Fruit fly (Drosophila melanogaster) Kc167 (cell line): ENCODE results near the gene grn.

Experiments
- Sin3A ChIP-seq: fragments of >200 bp; optimal IDR thresholded peaks from 2 replicates; lab custom pipeline; 2018; ENCODE audit warnings: missing external identifiers
- h ChIP-seq: fragments of >200 bp; optimal IDR thresholded peaks from 3 replicates; lab custom pipeline; 2018; ENCODE audit warnings: missing external identifiers
- psq ChIP-seq: fragments of >200 bp; optimal IDR thresholded peaks from 2 replicates; lab custom pipeline; 2017; ENCODE audit warnings: missing external identifiers

dm6 chr3R:8127151-8127690 lies 54.0 kb downstream of the grn start:
- no peak for TF ChIP-seq Sin3A (lab: Kevin White, UChicago)
- no peak for TF ChIP-seq psq (lab: Kevin White, UChicago)
- TF ChIP-seq h (lab: Kevin White, UChicago): no peak
